Fruit fly (Drosophila melanogaster): ENCODE measurements around the gene CG15824.

Gene CG15824

DNA sequence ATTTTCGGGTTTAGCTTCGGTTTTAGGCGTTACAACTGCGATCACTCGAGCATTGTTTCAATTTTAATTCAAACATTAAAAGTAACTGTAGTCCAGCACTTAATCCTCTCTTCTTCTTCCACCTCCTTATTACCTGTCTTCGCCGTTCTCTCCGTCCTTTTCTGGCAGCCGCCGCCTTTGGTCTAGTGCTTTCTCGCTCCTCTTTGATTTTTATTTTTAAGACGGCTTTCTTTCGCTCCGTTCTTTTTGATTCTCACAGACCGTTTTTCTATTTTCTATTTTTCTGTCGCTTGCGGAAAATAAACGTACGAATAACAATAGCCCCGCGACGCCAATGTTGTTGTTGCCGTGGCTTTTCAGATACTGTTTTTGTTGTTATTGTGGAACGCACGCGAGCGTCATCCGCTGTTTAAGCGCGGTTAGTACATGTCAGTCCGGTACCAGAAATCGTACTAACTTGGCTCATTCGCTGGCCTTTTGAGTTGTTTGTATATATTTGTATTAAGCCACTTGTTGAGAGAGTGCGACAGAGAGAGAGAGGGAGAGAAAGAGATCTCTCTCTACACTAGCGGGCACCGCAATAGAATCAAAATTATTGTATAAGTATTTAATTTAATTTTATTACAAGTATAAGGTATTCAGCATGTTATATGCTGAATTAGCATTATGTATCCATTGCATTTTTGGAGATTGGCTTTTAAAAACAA lies 16.9 kb downstream of the CG15824 start, which contains the start of gene aru (continued):
- TF ChIP-seq CG9437 (GFP tag; optimal IDR thresholded peaks at IDR 0.05) (no peak), gro (GFP tag; optimal IDR thresholded peaks at IDR 0.05) (no peak), H2.0 (GFP tag; IDR thresholded peaks at IDR 0.05) (no peak), HHEX (GFP tag; optimal IDR thresholded peaks at IDR 0.05) (peak; percentile 37), sim (GFP tag; IDR thresholded peaks at IDR 0.05) (no peak), CG4820 (GFP tag; optimal IDR thresholded peaks at IDR 0.05) (no peak), CHES-1-like (GFP tag; optimal IDR thresholded peaks at IDR 0.05) (peak; percentile 11), Hmx (GFP tag; optimal IDR thresholded peaks at IDR 0.05) (no peak), CG16779 (GFP tag; IDR thresholded peaks at IDR 0.05) (no peak), CG10267 (tag; optimal IDR thresholded peaks at IDR 0.05) (peak; percentile 39), CG17359 (tag; optimal IDR thresholded peaks at IDR 0.05) (peak; percentile 51), ash1 (GFP tag; optimal IDR thresholded peaks at IDR 0.05) (no peak), odd (GFP tag; optimal IDR thresholded peaks at IDR 0.05) (no peak), CG33213 (GFP tag; optimal IDR thresholded peaks at IDR 0.05) (peak; percentile 17), ro (GFP tag; IDR thresholded peaks at IDR 0.05) (no peak), CG17912 (GFP tag; optimal IDR thresholded peaks at IDR 0.05) (no peak), dysf (GFP tag; IDR thresholded peaks at IDR 0.05) (peak; percentile 12; the same call in 1 of the 3 replicates), jing (GFP tag; optimal IDR thresholded peaks at IDR 0.05) (no peak), ham (GFP tag; IDR thresholded peaks at IDR 0.05) (no peak), CG11695 (GFP tag; IDR thresholded peaks at IDR 0.05) (no peak), CG2199 (GFP tag; IDR thresholded peaks at IDR 0.05) (no peak), CG18011 (GFP tag; optimal IDR thresholded peaks at IDR 0.05) (no peak), zen2 (GFP tag; IDR thresholded peaks at IDR 0.05; ENCODE audit: partially characterized antibody) (no peak), CG3726 (GFP tag; IDR thresholded peaks at IDR 0.05) (no peak), CG14050 (GFP tag; IDR thresholded peaks at IDR 0.05) (no peak), B-H2 (GFP tag; optimal IDR thresholded peaks at IDR 0.05) (peak; percentile 14), grau (tag; optimal IDR thresholded peaks at IDR 0.05) (peak; percentile 26), Dek (tag; optimal IDR thresholded peaks at IDR 0.05) (no peak), chif (GFP tag; optimal IDR thresholded peaks at IDR 0.05) (no peak), Elba2 (GFP tag; optimal IDR thresholded peaks at IDR 0.05) (no peak), phol (tag; optimal IDR thresholded peaks at IDR 0.05) (peak; percentile 26), MESR4 (GFP tag; optimal IDR thresholded peaks at IDR 0.05) (no peak), zf30C (GFP tag; optimal IDR thresholded peaks at IDR 0.05) (no peak), danr (GFP tag; IDR thresholded peaks at IDR 0.05) (no peak), run (tag; optimal IDR thresholded peaks at IDR 0.05) (no peak), mld (GFP tag; IDR thresholded peaks at IDR 0.05; ENCODE audit: partially characterized antibody) (no peak), CG6813 (GFP tag; optimal IDR thresholded peaks at IDR 0.05) (no peak), ttk (GFP tag; IDR thresholded peaks at IDR 0.05) (no peak), kay (GFP tag; optimal IDR thresholded peaks at IDR 0.05) (no peak), Fer2 (tag; optimal IDR thresholded peaks at IDR 0.05) (no peak), CG13894 (tag; optimal IDR thresholded peaks at IDR 0.05) (peak; percentile 38), sima (GFP tag; optimal IDR thresholded peaks at IDR 0.05) (no peak), CG30020 (tag; optimal IDR thresholded peaks at IDR 0.05) (no peak), CG15011 (GFP tag; optimal IDR thresholded peaks at IDR 0.05) (no peak), CG10462 (GFP tag; optimal IDR thresholded peaks at IDR 0.05) (no peak), CG4424 (GFP tag; optimal IDR thresholded peaks at IDR 0.05) (no peak), hb (GFP tag; IDR thresholded peaks at IDR 0.05; ENCODE audit: partially characterized antibody) (no peak), crc (GFP tag; optimal IDR thresholded peaks at IDR 0.05) (no peak), NfI (GFP tag; optimal IDR thresholded peaks at IDR 0.05) (no peak), CG34376 (GFP tag; optimal IDR thresholded peaks at IDR 0.05) (peak; percentile 37)
